Worm (Caenorhabditis elegans): ENCODE data around the gene pnk-4.

DNA sequence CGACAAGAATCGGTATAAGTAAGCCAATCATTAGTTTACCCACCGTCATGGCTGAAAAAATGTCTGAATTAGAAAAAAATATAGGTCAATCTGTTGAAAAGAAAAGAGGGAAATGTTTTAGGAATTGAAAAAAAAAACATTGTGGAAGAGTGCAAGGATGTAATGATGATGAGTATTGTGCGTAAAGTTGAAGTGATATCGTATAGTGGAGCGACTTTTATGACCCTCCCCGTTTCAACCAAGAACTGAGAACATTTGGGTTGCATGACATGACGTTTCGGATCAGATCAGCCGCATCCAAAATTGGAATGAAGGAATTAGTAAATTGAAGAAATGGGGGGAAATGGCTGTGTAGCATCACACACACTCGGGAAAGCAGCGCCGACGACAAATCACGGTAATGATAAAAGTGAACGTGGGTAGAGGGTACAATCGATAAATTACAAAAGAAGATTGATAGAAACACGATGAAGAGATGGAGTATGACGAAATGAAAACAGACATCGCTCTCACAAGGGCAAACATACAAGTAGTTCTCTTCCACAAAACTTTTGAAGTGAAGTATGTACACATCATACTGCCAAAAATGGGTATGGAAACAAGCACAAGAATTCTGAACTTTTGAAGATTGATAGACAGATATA is 29.3 kb downstream of the pnk-4 start, which contains the start of gene apl-1:
- TF ChIP-seq zip-4 (GFP tag; optimal IDR thresholded peaks at IDR 0.05) = no peak
- TF ChIP-seq F16B12.6 (tag; optimal IDR thresholded peaks at IDR 0.05) = no peak
- TF ChIP-seq zag-1 (tag; optimal IDR thresholded peaks at IDR 0.05) = no peak
- TF ChIP-seq ces-1 (GFP tag; optimal IDR thresholded peaks at IDR 0.05) = no peak
- peak in 1 of 2 experiments; percentile 22 for TF ChIP-seq lin-35 (GFP tag; optimal IDR thresholded peaks at IDR 0.05)
- TF ChIP-seq efl-1 (optimal IDR thresholded peaks at IDR 0.05) = no peak
- TF ChIP-seq efl-1 (GFP tag; optimal IDR thresholded peaks at IDR 0.05 in 1 of 2) = peak in 1 of 2 experiments; percentile 43
- TF ChIP-seq ztf-11 (tag; optimal IDR thresholded peaks at IDR 0.05) = no peak
- no peak for TF ChIP-seq dpl-1 (GFP tag; optimal IDR thresholded peaks at IDR 0.05)
- no peak for TF ChIP-seq snpc-4 (tag; optimal IDR thresholded peaks at IDR 0.05)
- TF ChIP-seq nhr-76 (tag; optimal IDR thresholded peaks at IDR 0.05) = no peak

Data from whole organism, L1 larva.